Worm (Caenorhabditis elegans) whole organism, L3 larva: ENCODE data around the gene R11E3.2.

Experiments used
- R02D3.7 ChIP-seq: fragments of 150-350 bp; optimal IDR thresholded peaks from 2 replicates; lab custom pipeline; 2014; ENCODE audit warnings: missing biosample characterization, missing genetic modification characterization
- ama-1 ChIP-seq: fragments of 150-350 bp; optimal IDR thresholded peaks from 2 replicates; lab custom pipeline; 2018
- ceh-16 ChIP-seq: sonication (generic microtip); optimal IDR thresholded peaks from 2 replicates; lab custom pipeline; 2017; ENCODE audit warnings: missing biosample characterization, missing genetic modification characterization
- ceh-28 ChIP-seq: fragments of 150-350 bp; optimal IDR thresholded peaks from 2 replicates; lab custom pipeline; 2014; ENCODE audit warnings: missing biosample characterization, missing genetic modification reagents, missing genetic modification characterization
- ceh-82 ChIP-seq: fragments of 150-350 bp; optimal IDR thresholded peaks from 2 replicates; lab custom pipeline; 2014; ENCODE audit warnings: missing biosample characterization, missing genetic modification characterization
- ceh-9 ChIP-seq: sonication (generic microtip); optimal IDR thresholded peaks from 2 replicates; lab custom pipeline; 2018; ENCODE audit warnings: missing biosample characterization, missing genetic modification characterization
- daf-12 ChIP-seq: fragments of 150-350 bp; optimal IDR thresholded peaks from 2 replicates; lab custom pipeline; 2014; ENCODE audit warnings: missing biosample characterization, missing genetic modification reagents, missing genetic modification characterization
- egl-27 ChIP-seq: sonication (generic microtip); optimal IDR thresholded peaks from 4 replicates; lab custom pipeline; 2017; ENCODE audit warnings: missing biosample characterization, missing genetic modification reagents, missing genetic modification characterization
- elt-2 ChIP-seq: sonication (generic microtip); optimal IDR thresholded peaks from 2 replicates; lab custom pipeline; 2016; ENCODE audit warnings: missing genetic modification reagents, mild to moderate bottlenecking, missing genetic modification characterization, missing compliant biosample characterization
- elt-3 ChIP-seq, 3 experiments: fragments of 150-350 bp in 1 of 3; sonication (generic microtip) in 2 of 3; optimal IDR thresholded peaks; 2 replicates in 2 of 3; 4 replicates in 1 of 3; lab custom pipeline; 2014 to 2017; ENCODE audit warnings: missing biosample characterization in 3 of 3, missing genetic modification characterization in 3 of 3
- fkh-10 ChIP-seq: sonication (generic microtip); optimal IDR thresholded peaks from 2 replicates; lab custom pipeline; 2017; ENCODE audit warnings: missing biosample characterization, missing genetic modification reagents, missing genetic modification characterization
- fkh-2 ChIP-seq: fragments of 150-350 bp; optimal IDR thresholded peaks from 2 replicates; lab custom pipeline; 2014; ENCODE audit warnings: missing biosample characterization, missing genetic modification reagents, missing genetic modification characterization
- fos-1 ChIP-seq: fragments of 150-350 bp; optimal IDR thresholded peaks from 2 replicates; lab custom pipeline; 2014; ENCODE audit warnings: missing biosample characterization, missing genetic modification characterization
- hmg-11 ChIP-seq: sonication (generic microtip); optimal IDR thresholded peaks from 2 replicates; lab custom pipeline; 2016; ENCODE audit warnings: missing genetic modification characterization, missing compliant biosample characterization
- jun-1 ChIP-seq: fragments of 150-350 bp; optimal IDR thresholded peaks from 2 replicates; lab custom pipeline; 2014; ENCODE audit warnings: missing biosample characterization, missing genetic modification reagents, missing genetic modification characterization
- lin-15B ChIP-seq: fragments of 150-350 bp; optimal IDR thresholded peaks from 2 replicates; lab custom pipeline; 2014; ENCODE audit warnings: missing biosample characterization, missing genetic modification characterization
- lin-39 ChIP-seq: fragments of 150-350 bp; optimal IDR thresholded peaks from 2 replicates; lab custom pipeline; 2018; ENCODE audit warnings: missing biosample characterization, missing genetic modification reagents, missing genetic modification characterization
- lsy-12 ChIP-seq: sonication (generic microtip); optimal IDR thresholded peaks from 2 replicates; lab custom pipeline; 2016; ENCODE audit warnings: mild to moderate bottlenecking, missing genetic modification characterization, missing compliant biosample characterization
- mdl-1 ChIP-seq: fragments of 150-350 bp; optimal IDR thresholded peaks from 2 replicates; lab custom pipeline; 2014; ENCODE audit warnings: missing biosample characterization, missing genetic modification characterization
- mml-1 ChIP-seq: fragments of 150-350 bp; sonication (generic microtip); optimal IDR thresholded peaks from 3 replicates; lab custom pipeline; 2014; ENCODE audit warnings: missing biosample characterization, missing genetic modification characterization
- nfya-1 ChIP-seq: sonication (generic microtip); optimal IDR thresholded peaks from 2 replicates; lab custom pipeline; 2017; ENCODE audit warnings: missing genetic modification characterization, mild to moderate bottlenecking, missing compliant biosample characterization, antibody characterized with exemption, moderate library complexity; ENCODE audit not compliant: insufficient read depth
- nhr-11 ChIP-seq: fragments of 150-350 bp; optimal IDR thresholded peaks from 2 replicates; lab custom pipeline; 2014; ENCODE audit warnings: missing biosample characterization, missing genetic modification characterization
- nhr-12 ChIP-seq: fragments of 150-350 bp; optimal IDR thresholded peaks from 2 replicates; lab custom pipeline; 2014; ENCODE audit warnings: missing biosample characterization, missing genetic modification characterization
- nhr-23 ChIP-seq: fragments of 150-350 bp; optimal IDR thresholded peaks from 2 replicates; lab custom pipeline; 2014; ENCODE audit warnings: missing biosample characterization, missing genetic modification reagents, missing genetic modification characterization
- nhr-237 ChIP-seq: fragments of 150-350 bp; optimal IDR thresholded peaks from 2 replicates; lab custom pipeline; 2014; ENCODE audit warnings: missing biosample characterization, missing genetic modification characterization
- nhr-25 ChIP-seq: sonication (generic microtip); optimal IDR thresholded peaks from 2 replicates; lab custom pipeline; 2017; ENCODE audit warnings: missing biosample characterization, missing genetic modification characterization
- nhr-28 ChIP-seq: fragments of 150-350 bp; optimal IDR thresholded peaks from 2 replicates; lab custom pipeline; 2014; ENCODE audit warnings: missing biosample characterization, missing genetic modification characterization
- nhr-43 ChIP-seq: sonication (generic microtip); optimal IDR thresholded peaks from 2 replicates; lab custom pipeline; 2016; ENCODE audit warnings: mild to moderate bottlenecking, missing genetic modification characterization, missing compliant biosample characterization; ENCODE audit not compliant: poor library complexity, severe bottlenecking
- nhr-67 ChIP-seq: fragments of 150-350 bp; optimal IDR thresholded peaks from 2 replicates; lab custom pipeline; 2014; ENCODE audit warnings: missing biosample characterization, missing genetic modification characterization
- nhr-76 ChIP-seq: fragments of 150-350 bp; sonication (generic microtip); optimal IDR thresholded peaks from 5 replicates; lab custom pipeline; 2014; ENCODE audit warnings: missing biosample characterization, missing genetic modification characterization
- nhr-77 ChIP-seq: fragments of 150-350 bp; optimal IDR thresholded peaks from 2 replicates; lab custom pipeline; 2014; ENCODE audit warnings: missing biosample characterization, missing genetic modification characterization
- pqm-1 ChIP-seq: fragments of 150-350 bp; optimal IDR thresholded peaks from 2 replicates; lab custom pipeline; 2017; ENCODE audit warnings: missing biosample characterization, missing genetic modification characterization, inconsistent platforms
- sea-2 ChIP-seq: fragments of 150-350 bp; sonication (generic microtip); optimal IDR thresholded peaks from 4 replicates; lab custom pipeline; 2014; ENCODE audit warnings: missing biosample characterization, missing genetic modification reagents, missing genetic modification characterization
- skn-1 ChIP-seq: fragments of 150-350 bp; optimal IDR thresholded peaks from 2 replicates; lab custom pipeline; 2014; ENCODE audit warnings: missing biosample characterization, missing genetic modification characterization
- snpc-4 ChIP-seq: fragments of 150-350 bp; optimal IDR thresholded peaks from 2 replicates; lab custom pipeline; 2014; ENCODE audit warnings: missing biosample characterization, missing genetic modification characterization
- tbx-2 ChIP-seq: sonication (generic microtip); optimal IDR thresholded peaks from 2 replicates; lab custom pipeline; 2016; ENCODE audit warnings: mild to moderate bottlenecking, missing genetic modification characterization, missing compliant biosample characterization
- unc-39 ChIP-seq: sonication (generic microtip); optimal IDR thresholded peaks from 4 replicates; lab custom pipeline; 2017; ENCODE audit warnings: missing biosample characterization, missing genetic modification characterization
- zag-1 ChIP-seq: fragments of 150-350 bp; optimal IDR thresholded peaks from 2 replicates; lab custom pipeline; 2014; ENCODE audit warnings: missing biosample characterization, missing genetic modification characterization
- ztf-11 ChIP-seq: fragments of 150-350 bp; optimal IDR thresholded peaks from 2 replicates; lab custom pipeline; 2014; ENCODE audit warnings: missing biosample characterization, missing genetic modification characterization
- ztf-4 ChIP-seq: fragments of 150-350 bp; optimal IDR thresholded peaks from 2 replicates; lab custom pipeline; 2014; ENCODE audit warnings: missing biosample characterization, missing genetic modification characterization

The R11E3.2 gene

ce11 chrIV:4806486-4806885 lies 34.6 kb downstream of the R11E3.2 start, which contains the start of gene dpf-5:
dpf-5 (minus strand) TSS chrIV:4806586.
- TF ChIP-seq elt-2 (no peak), nhr-237 (tag; lab: Kevin White, UChicago) (no peak), ceh-28 (tag; lab: Kevin White, UChicago) (no peak), sea-2 (GFP tag; lab: Kevin White, UChicago) (no peak), ceh-9 (no peak), nhr-25 (no peak), daf-12 (tag; lab: Kevin White, UChicago) (no peak), elt-3 (tag; optimal IDR thresholded peaks at IDR 0.05; lab: Kevin White, UChicago) (no peak), zag-1 (tag; lab: Kevin White, UChicago) (no peak), ztf-11 (tag; lab: Kevin White, UChicago) (no peak), egl-27 (tag; lab: Kevin White, UChicago) (no peak), ama-1 (lab: Kevin White, UChicago) (no peak), ceh-16 (tag; lab: Kevin White, UChicago) (no peak), ztf-4 (tag; lab: Kevin White, UChicago) (no peak), ceh-82 (tag; lab: Kevin White, UChicago) (no peak), unc-39 (no peak)

- TF ChIP-seq R02D3.7 (tag; lab: Kevin White, UChicago), result no peak
- TF ChIP-seq ceh-16 (tag; lab: Kevin White, UChicago), result no peak
- TF ChIP-seq fkh-10, result no peak
- no peak for TF ChIP-seq jun-1
- no peak for TF ChIP-seq skn-1 (tag; lab: Kevin White, UChicago)
- no peak for TF ChIP-seq ztf-4 (tag; lab: Kevin White, UChicago)
- TF ChIP-seq nhr-28 (tag; lab: Kevin White, UChicago), result no peak
- TF ChIP-seq nhr-77 (tag; lab: Kevin White, UChicago), result no peak
- no peak for TF ChIP-seq lin-39 (tag; lab: Kevin White, UChicago)
- no peak for TF ChIP-seq hmg-11 (tag; lab: Kevin White, UChicago)
- TF ChIP-seq ama-1 (lab: Kevin White, UChicago), result no peak
- no peak for TF ChIP-seq snpc-4 (tag; lab: Kevin White, UChicago)
- no peak for TF ChIP-seq lsy-12 (tag; lab: Kevin White, UChicago)
- no peak for TF ChIP-seq pqm-1 (tag; lab: Kevin White, UChicago)
- TF ChIP-seq elt-3 (tag; optimal IDR thresholded peaks at IDR 0.05; lab: Kevin White, UChicago), result no peak
- no peak for TF ChIP-seq fos-1 (tag; lab: Kevin White, UChicago)
- no peak for TF ChIP-seq nhr-12 (tag; lab: Kevin White, UChicago)
- TF ChIP-seq nhr-67 (tag; lab: Kevin White, UChicago), result no peak
- no peak for TF ChIP-seq nfya-1 (tag; lab: Kevin White, UChicago)
These were observed 35.3 kb downstream of the R11E3.2 start, which contains the start of gene H06H21.11 for ce11 chrIV:4807219-4807618. H06H21.11 (minus strand) TSS chrIV:4807319.

- TF ChIP-seq lin-15B (tag; lab: Kevin White, UChicago) (no peak), mml-1 (no peak), mdl-1 (tag; lab: Kevin White, UChicago) (no peak), nhr-76 (tag; lab: Kevin White, UChicago) (no peak), nhr-11 (tag; lab: Kevin White, UChicago) (no peak), nhr-25 (no peak), nhr-77 (tag; lab: Kevin White, UChicago) (no peak), nhr-237 (tag; lab: Kevin White, UChicago) (no peak), snpc-4 (tag; lab: Kevin White, UChicago) (no peak), nhr-43 (no peak), tbx-2 (tag; lab: Kevin White, UChicago) (no peak), sea-2 (GFP tag; lab: Kevin White, UChicago) (no peak), unc-39 (no peak)
These were observed 37.5 kb downstream of the R11E3.2 start, which contains the start of gene ubxn-6 for ce11 chrIV:4809397-4809796. ubxn-6 (minus strand) TSS chrIV:4809497.

- TF ChIP-seq elt-2, result no peak
- no peak for TF ChIP-seq sea-2 (GFP tag; lab: Kevin White, UChicago)
- no peak for TF ChIP-seq nhr-23 (tag; lab: Kevin White, UChicago)
- TF ChIP-seq ztf-4 (tag; lab: Kevin White, UChicago), result no peak
- no peak for TF ChIP-seq fkh-2 (tag; lab: Kevin White, UChicago)
- TF ChIP-seq nhr-67 (tag; lab: Kevin White, UChicago), result no peak
- no peak for TF ChIP-seq ceh-82 (tag; lab: Kevin White, UChicago)
These were observed 37.9 kb downstream of the R11E3.2 start, which contains the start of gene H06H21.37 for ce11 chrIV:4809813-4810212. H06H21.37 (minus strand) TSS chrIV:4809974.
